Worm (Caenorhabditis elegans) whole organism, L3 larva: ENCODE data around the gene F09G8.5.

Experiments
- ama-1 ChIP-seq: fragments of 150-350 bp; optimal IDR thresholded peaks from 2 replicates; lab custom pipeline; 2018
- jun-1 ChIP-seq: fragments of 150-350 bp; optimal IDR thresholded peaks from 2 replicates; lab custom pipeline; 2014; ENCODE audit warnings: missing biosample characterization, missing genetic modification reagents, missing genetic modification characterization
- lin-39 ChIP-seq: fragments of 150-350 bp; optimal IDR thresholded peaks from 2 replicates; lab custom pipeline; 2018; ENCODE audit warnings: missing biosample characterization, missing genetic modification reagents, missing genetic modification characterization
- nhr-28 ChIP-seq: fragments of 150-350 bp; optimal IDR thresholded peaks from 2 replicates; lab custom pipeline; 2014; ENCODE audit warnings: missing biosample characterization, missing genetic modification characterization
- pha-4 ChIP-seq: fragments of 150-350 bp; optimal IDR thresholded peaks from 2 replicates; lab custom pipeline; 2014; ENCODE audit warnings: missing biosample characterization, missing genetic modification reagents, missing genetic modification characterization
- pqm-1 ChIP-seq: fragments of 150-350 bp; optimal IDR thresholded peaks from 2 replicates; lab custom pipeline; 2017; ENCODE audit warnings: missing biosample characterization, missing genetic modification characterization, inconsistent platforms
- unc-62 ChIP-seq: fragments of 150-350 bp; sonication (generic microtip); optimal IDR thresholded peaks from 4 replicates; lab custom pipeline; 2014; ENCODE audit warnings: missing biosample characterization, missing genetic modification reagents, missing genetic modification characterization
- ztf-11 ChIP-seq: fragments of 150-350 bp; optimal IDR thresholded peaks from 2 replicates; lab custom pipeline; 2014; ENCODE audit warnings: missing biosample characterization, missing genetic modification characterization

DNA sequence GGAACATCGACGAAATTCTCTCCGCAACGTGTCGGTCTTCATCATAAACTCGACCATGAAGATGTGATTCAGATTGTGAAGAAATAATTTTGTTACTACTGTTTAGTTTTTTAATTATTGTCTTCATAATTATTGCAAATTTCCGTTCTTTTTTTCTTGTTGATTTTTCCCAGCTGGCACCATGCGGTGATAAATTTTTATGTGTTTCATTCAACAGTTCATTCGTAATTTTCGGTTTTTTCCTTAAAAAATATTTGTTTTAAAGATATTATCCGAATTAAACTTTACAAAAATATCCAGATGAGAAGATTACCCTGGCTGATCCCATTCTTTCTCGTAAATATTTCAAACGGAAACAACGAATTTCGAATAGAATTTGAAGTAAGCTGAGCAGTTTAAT, 7.7 kb upstream of the F09G8.5 start, which contains the start of gene C02F5.13:
- no peak for TF ChIP-seq jun-1
- no peak for TF ChIP-seq lin-39 (tag; lab: Kevin White, UChicago)
- no peak for TF ChIP-seq unc-62 (GFP tag; lab: Kevin White, UChicago)
- no peak for TF ChIP-seq ama-1
- no peak for TF ChIP-seq nhr-28
- no peak for TF ChIP-seq ztf-11
- no peak for TF ChIP-seq pha-4 (tag; lab: Kevin White, UChicago)
- TF ChIP-seq pqm-1: no peak
